Fruit fly (Drosophila melanogaster): ENCODE data around the gene Hira.
A peak's percentile ranks its signal among the peaks of the same experiment; 100 is the strongest.

Hira gene

dm6 chrX:7691221-7691914 lies 30.6 kb upstream of the Hira start (continued):
- TF ChIP-seq CG3163 (GFP tag; optimal IDR thresholded peaks at IDR 0.05), result no peak
- no peak for TF ChIP-seq Hmr (GFP tag; optimal IDR thresholded peaks at IDR 0.05)
- TF ChIP-seq gro (GFP tag; optimal IDR thresholded peaks at IDR 0.05), result no peak
- TF ChIP-seq gt (GFP tag; IDR thresholded peaks at IDR 0.05), result no peak
- TF ChIP-seq CG15514 (GFP tag; optimal IDR thresholded peaks at IDR 0.05), result peak; percentile 33
- TF ChIP-seq CG8359 (GFP tag; optimal IDR thresholded peaks at IDR 0.05; ENCODE audit: borderline replicate concordance), result no peak
- TF ChIP-seq her (GFP tag; optimal IDR thresholded peaks at IDR 0.05), result no peak
- no peak for TF ChIP-seq CG17361 (GFP tag; IDR thresholded peaks at IDR 0.05)
- TF ChIP-seq CG11093 (GFP tag; IDR thresholded peaks at IDR 0.05), result no peak
- TF ChIP-seq CG18619 (GFP tag; optimal IDR thresholded peaks at IDR 0.05), result no peak
- no peak for TF ChIP-seq CG10274 (GFP tag; optimal IDR thresholded peaks at IDR 0.05)
- no peak for TF ChIP-seq sc (optimal IDR thresholded peaks at IDR 0.05)
- no peak for TF ChIP-seq sc (GFP tag; optimal IDR thresholded peaks at IDR 0.05)
- TF ChIP-seq Hey (tag; optimal IDR thresholded peaks at IDR 0.05), result no peak
- no peak for TF ChIP-seq Abd-B (GFP tag; optimal IDR thresholded peaks at IDR 0.05)
- no peak for TF ChIP-seq cad (GFP tag; optimal IDR thresholded peaks at IDR 0.05)
- no peak for TF ChIP-seq Hr39 (optimal IDR thresholded peaks at IDR 0.05)
- no peak for TF ChIP-seq jing (GFP tag; optimal IDR thresholded peaks at IDR 0.05)
- TF ChIP-seq NFAT (GFP tag; IDR thresholded peaks at IDR 0.05), result peak; percentile 67
- TF ChIP-seq hth (optimal IDR thresholded peaks at IDR 0.05), result no peak
- peak; percentile 22 for TF ChIP-seq ind (GFP tag; optimal IDR thresholded peaks at IDR 0.05)
- TF ChIP-seq CG13894 (tag; optimal IDR thresholded peaks at IDR 0.05), result no peak
- no peak for TF ChIP-seq CG14965 (GFP tag; optimal IDR thresholded peaks at IDR 0.05; ENCODE audit: borderline replicate concordance)
- TF ChIP-seq D19B (GFP tag; optimal IDR thresholded peaks at IDR 0.05), result peak; percentile 60
- TF ChIP-seq chif (GFP tag; optimal IDR thresholded peaks at IDR 0.05), result no peak
- TF ChIP-seq CG18262 (tag; optimal IDR thresholded peaks at IDR 0.05), result no peak
- no peak for TF ChIP-seq kay (GFP tag; optimal IDR thresholded peaks at IDR 0.05)
- 0 out of 3 replicates have a peak, but pooled peaks have one; percentile 49 for TF ChIP-seq ase (GFP tag; IDR thresholded peaks at IDR 0.05)
- no peak for TF ChIP-seq CkIIα-i1 (GFP tag; IDR thresholded peaks at IDR 0.05)
- no peak for TF ChIP-seq CG8290 (GFP tag; optimal IDR thresholded peaks at IDR 0.05)
- TF ChIP-seq CG8290 (tag; optimal IDR thresholded peaks at IDR 0.05), result no peak
- no peak for TF ChIP-seq zfh2 (GFP tag; optimal IDR thresholded peaks at IDR 0.05)
- no peak for TF ChIP-seq Opbp (GFP tag; IDR thresholded peaks at IDR 0.05; ENCODE audit: partially characterized antibody)
- peak; percentile 40; the same call in 2 of the 3 replicates for TF ChIP-seq row (GFP tag; IDR thresholded peaks at IDR 0.05)
- peak; percentile 6 for TF ChIP-seq CG10431 (GFP tag; optimal IDR thresholded peaks at IDR 0.05)
- TF ChIP-seq Dek (tag; optimal IDR thresholded peaks at IDR 0.05), result peak; percentile 46
- no peak for TF ChIP-seq ems (GFP tag; optimal IDR thresholded peaks at IDR 0.05)
- TF ChIP-seq salm (tag; optimal IDR thresholded peaks at IDR 0.05), result no peak
- TF ChIP-seq CG31365 (tag; optimal IDR thresholded peaks at IDR 0.05), result no peak
- TF ChIP-seq CG14710 (tag; optimal IDR thresholded peaks at IDR 0.05), result no peak
- TF ChIP-seq fru (optimal IDR thresholded peaks at IDR 0.05), result no peak
- no peak for TF ChIP-seq GATAe (GFP tag; conservative IDR thresholded peaks at IDR 0.05)
- TF ChIP-seq kah (GFP tag; optimal IDR thresholded peaks at IDR 0.05), result no peak
- no peak for TF ChIP-seq sens-2 (GFP tag; IDR thresholded peaks at IDR 0.05)
- peak; percentile 55; the same call in 1 of the 2 replicates for TF ChIP-seq ranshi (GFP tag; IDR thresholded peaks at IDR 0.05)
- no peak for TF ChIP-seq CG11398 (GFP tag; optimal IDR thresholded peaks at IDR 0.05)
- TF ChIP-seq PHDP (tag; optimal IDR thresholded peaks at IDR 0.05), result peak; percentile 29
- no peak for TF ChIP-seq crc (GFP tag; optimal IDR thresholded peaks at IDR 0.05)
- no peak for TF ChIP-seq Elba2 (GFP tag; optimal IDR thresholded peaks at IDR 0.05)
- TF ChIP-seq Deaf1 (tag; optimal IDR thresholded peaks at IDR 0.05), result no peak
- TF ChIP-seq bsh (GFP tag; optimal IDR thresholded peaks at IDR 0.05), result no peak
- no peak for TF ChIP-seq schlank (tag; optimal IDR thresholded peaks at IDR 0.05)
